Fruit fly (Drosophila melanogaster): ENCODE measurements around the gene Traf6.
A peak's percentile ranks its signal among the peaks of the same experiment; 100 is the strongest.

Gene Traf6

dm6 chrX:8157294-8157693, at the start of gene Traf6, which contains the start of gene GIIIspla2 (continued):
- no peak for TF ChIP-seq lov (optimal IDR thresholded peaks at IDR 0.05)
- peak; percentile 63; the same call in 1 of the 3 replicates for TF ChIP-seq lov (GFP tag; IDR thresholded peaks at IDR 0.05)
- peak; percentile 63 for TF ChIP-seq Camta (GFP tag; optimal IDR thresholded peaks at IDR 0.05)
- peak; percentile 14 for TF ChIP-seq CG12744 (GFP tag; optimal IDR thresholded peaks at IDR 0.05)
- peak; percentile 46 for TF ChIP-seq Nf-YB (GFP tag; optimal IDR thresholded peaks at IDR 0.05)
- peak; percentile 67 for TF ChIP-seq CG13296 (GFP tag; optimal IDR thresholded peaks at IDR 0.05)
- TF ChIP-seq prd (optimal IDR thresholded peaks at IDR 0.05): no peak
- peak; percentile 78 for TF ChIP-seq prd (GFP tag; IDR thresholded peaks at IDR 0.05)
- peak; percentile 40 for TF ChIP-seq tup (GFP tag; optimal IDR thresholded peaks at IDR 0.05)
- peak; percentile 90 for TF ChIP-seq CG1603 (tag; optimal IDR thresholded peaks at IDR 0.05)
- TF ChIP-seq CG11560 (tag; IDR thresholded peaks at IDR 0.05): 0 out of 3 replicates have a peak, but pooled peaks have one; percentile 37
- TF ChIP-seq CG8290 (GFP tag; optimal IDR thresholded peaks at IDR 0.05): peak; percentile 15
- peak in 1 of 2 experiments; percentile 60 for TF ChIP-seq CG8290 (tag; optimal IDR thresholded peaks at IDR 0.05)
- peak; percentile 61 for TF ChIP-seq Hey (tag; optimal IDR thresholded peaks at IDR 0.05)
- no peak for TF ChIP-seq sr (GFP tag; IDR thresholded peaks at IDR 0.05)
- TF ChIP-seq kay (GFP tag; optimal IDR thresholded peaks at IDR 0.05): peak; percentile 19
- no peak for TF ChIP-seq CG4282 (GFP tag; optimal IDR thresholded peaks at IDR 0.05)
- TF ChIP-seq ro (GFP tag; IDR thresholded peaks at IDR 0.05): 0 out of 2 replicates have a peak, but pooled peaks have one; percentile 30
- peak; percentile 59 for TF ChIP-seq CG9609 (GFP tag; optimal IDR thresholded peaks at IDR 0.05)
- TF ChIP-seq grau (tag; optimal IDR thresholded peaks at IDR 0.05): peak; percentile 80
- TF ChIP-seq Awh (GFP tag; IDR thresholded peaks at IDR 0.05): no peak
- peak; percentile 71; the same call in 2 of the 3 replicates for TF ChIP-seq CG11456 (GFP tag; IDR thresholded peaks at IDR 0.05)
- TF ChIP-seq Xbp1 (GFP tag; optimal IDR thresholded peaks at IDR 0.05): peak; percentile 75
- peak; percentile 43 for TF ChIP-seq en (GFP tag; optimal IDR thresholded peaks at IDR 0.05)
- peak; percentile 62; the same call in 2 of the 3 replicates for TF ChIP-seq Optix (GFP tag; IDR thresholded peaks at IDR 0.05)
- TF ChIP-seq gsb-n (tag; optimal IDR thresholded peaks at IDR 0.05): no peak
- TF ChIP-seq CG9876 (GFP tag; optimal IDR thresholded peaks at IDR 0.05): peak; percentile 13
- TF ChIP-seq chn (GFP tag; optimal IDR thresholded peaks at IDR 0.05): peak; percentile 70
- peak; percentile 83 for TF ChIP-seq nmo (GFP tag; optimal IDR thresholded peaks at IDR 0.05)
- peak; percentile 73 for TF ChIP-seq zfh2 (GFP tag; optimal IDR thresholded peaks at IDR 0.05)
- peak; percentile 43 for TF ChIP-seq CG16863 (GFP tag; optimal IDR thresholded peaks at IDR 0.05)
- peak; percentile 74 for TF ChIP-seq tgo (GFP tag; IDR thresholded peaks at IDR 0.05)
- no peak for TF ChIP-seq sima (GFP tag; optimal IDR thresholded peaks at IDR 0.05)
- TF ChIP-seq Hr39 (optimal IDR thresholded peaks at IDR 0.05): no peak
- TF ChIP-seq Lim3 (GFP tag; IDR thresholded peaks at IDR 0.05): no peak
- peak; percentile 65 for TF ChIP-seq Gug (GFP tag; IDR thresholded peaks at IDR 0.05)
- TF ChIP-seq btn (GFP tag; optimal IDR thresholded peaks at IDR 0.05): peak; percentile 36
- TF ChIP-seq gcm2 (GFP tag; optimal IDR thresholded peaks at IDR 0.05): no peak
- peak; percentile 78 for TF ChIP-seq HLH54F (GFP tag; optimal IDR thresholded peaks at IDR 0.05)
- TF ChIP-seq fd64A (GFP tag; optimal IDR thresholded peaks at IDR 0.05): peak; percentile 33
- TF ChIP-seq CG4707 (GFP tag; optimal IDR thresholded peaks at IDR 0.05): no peak
- TF ChIP-seq ERR (GFP tag; optimal IDR thresholded peaks at IDR 0.05): no peak
- peak; percentile 32 for TF ChIP-seq CG10274 (GFP tag; optimal IDR thresholded peaks at IDR 0.05)
- no peak for TF ChIP-seq CG7271 (tag; optimal IDR thresholded peaks at IDR 0.05)
- TF ChIP-seq shn (GFP tag; optimal IDR thresholded peaks at IDR 0.05): peak; percentile 77
- peak; percentile 87 for TF ChIP-seq Rfx (GFP tag; IDR thresholded peaks at IDR 0.05)
- no peak for TF ChIP-seq CG17568 (GFP tag; optimal IDR thresholded peaks at IDR 0.05)
- TF ChIP-seq dmrt11E (tag; optimal IDR thresholded peaks at IDR 0.05): peak; percentile 69
- peak; percentile 66 for TF ChIP-seq fd3F (GFP tag; optimal IDR thresholded peaks at IDR 0.05)
- TF ChIP-seq fd96Cb (tag; optimal IDR thresholded peaks at IDR 0.05): peak; percentile 66
- TF ChIP-seq Sin3A (optimal IDR thresholded peaks at IDR 0.05): peak; percentile 75
- TF ChIP-seq HLHmδ (GFP tag; optimal IDR thresholded peaks at IDR 0.05): no peak
- peak; percentile 51 to 93 for TF ChIP-seq crp (GFP tag; optimal IDR thresholded peaks at IDR 0.05)

All from whole organism, embryonic.